Fruit fly (Drosophila melanogaster) whole organism, embryonic: ENCODE results near the gene LanB1.
A peak's percentile ranks its signal among the peaks of the same experiment; 100 is the strongest.

ENCODE experiments used
- Atf6 ChIP-seq: fragments of 200-800 bp; sonication (Bioruptor generic); IDR thresholded peaks from 2 replicates; pipeline ENCODE4 v1.3.6; 2022; ENCODE audit warnings: missing biosample characterization, missing genetic modification characterization
- Blimp-1 ChIP-seq: fragments of 200-800 bp; sonication (Bioruptor generic); optimal IDR thresholded peaks from 3 replicates; lab custom pipeline; 2018; ENCODE audit warnings: missing biosample characterization, missing genetic modification characterization, mild to moderate bottlenecking, moderate library complexity, missing genetic modification reagents
- BtbVII ChIP-seq: fragments of 200-800 bp; sonication (Bioruptor generic); optimal IDR thresholded peaks from 3 replicates; lab custom pipeline; 2017; ENCODE audit warnings: missing biosample characterization, mild to moderate bottlenecking, missing genetic modification characterization
- CG11560 ChIP-seq: fragments of 200-800 bp; sonication (Bioruptor generic); IDR thresholded peaks from 3 replicates; pipeline ENCODE4 v1.3.6; 2022; ENCODE audit warnings: missing biosample characterization, missing genetic modification characterization
- CG13775 ChIP-seq: fragments of 200-800 bp; sonication (Bioruptor generic); optimal IDR thresholded peaks from 3 replicates; lab custom pipeline; 2017; ENCODE audit warnings: missing biosample characterization, mild to moderate bottlenecking, missing genetic modification characterization
- CG2120 ChIP-seq: fragments of 200-800 bp; sonication (Bioruptor generic); optimal IDR thresholded peaks from 3 replicates; lab custom pipeline; 2016; ENCODE audit warnings: missing biosample characterization, missing genetic modification characterization
- CG33557 ChIP-seq: fragments of 200-800 bp; sonication (Bioruptor generic); optimal IDR thresholded peaks from 2 replicates; lab custom pipeline; 2019; ENCODE audit warnings: missing biosample characterization, mild to moderate bottlenecking, missing genetic modification characterization, moderate library complexity
- CG8388 ChIP-seq: fragments of 200-800 bp; sonication (Bioruptor generic); optimal IDR thresholded peaks from 2 replicates; lab custom pipeline; 2019; ENCODE audit warnings: missing biosample characterization, mild to moderate bottlenecking, missing genetic modification characterization, moderate library complexity
- Dek ChIP-seq: fragments of 200-800 bp; sonication (Bioruptor generic); optimal IDR thresholded peaks from 3 replicates; lab custom pipeline; 2019; ENCODE audit warnings: missing biosample characterization, mild to moderate bottlenecking, missing genetic modification characterization, moderate library complexity
- Drgx ChIP-seq: fragments of 200-800 bp; sonication (Bioruptor generic); IDR thresholded peaks from 2 replicates; pipeline ENCODE4 v1.3.6; 2022; ENCODE audit warnings: missing biosample characterization, missing genetic modification characterization
- ERR ChIP-seq: fragments of 200-800 bp; sonication (Bioruptor generic); optimal IDR thresholded peaks from 2 replicates; lab custom pipeline; 2016; ENCODE audit warnings: missing biosample characterization, missing genetic modification characterization
- Ets65A ChIP-seq: fragments of 200-800 bp; sonication (Bioruptor generic); peaks from one replicate; lab custom pipeline; 2016; ENCODE audit warnings: missing biosample characterization, missing genetic modification characterization
- HmgZ ChIP-seq: fragments of 200-800 bp; sonication (Bioruptor generic); optimal IDR thresholded peaks from 2 replicates; lab custom pipeline; 2018; ENCODE audit warnings: missing biosample characterization, mild to moderate bottlenecking, missing genetic modification characterization
- Usf ChIP-seq: fragments of 200-800 bp; sonication (Bioruptor generic); optimal IDR thresholded peaks from 2 replicates; lab custom pipeline; 2017; ENCODE audit warnings: missing genotype, missing biosample characterization, missing genetic modification characterization
- cg ChIP-seq: fragments of 200-800 bp; sonication (Bioruptor generic); optimal IDR thresholded peaks from 3 replicates; lab custom pipeline; 2019; ENCODE audit warnings: missing biosample characterization, mild to moderate bottlenecking, missing genetic modification characterization, moderate library complexity
- gsb-n ChIP-seq: fragments of 200-800 bp; sonication (Bioruptor generic); optimal IDR thresholded peaks from 3 replicates; lab custom pipeline; 2018; ENCODE audit warnings: missing biosample characterization, mild to moderate bottlenecking, missing genetic modification characterization
- hkb ChIP-seq, 2 experiments: fragments of 200-800 bp in 1 of 2; fragments of >200 bp in 1 of 2; sonication (Bioruptor generic) in 1 of 2; IDR thresholded peaks in 1 of 2; optimal IDR thresholded peaks in 1 of 2; 2 replicates each; pipeline versions ENCODE4 v1.3.6 to Lab custom; 2017 to 2022; ENCODE audit warnings: missing biosample characterization in 1 of 2, missing genetic modification characterization in 1 of 2
- onecut ChIP-seq: fragments of 200-800 bp; sonication (Bioruptor generic); IDR thresholded peaks from 2 replicates; pipeline ENCODE4 v1.3.6; 2022; ENCODE audit warnings: missing biosample characterization, missing genetic modification characterization
- pum ChIP-seq: fragments of 200-800 bp; sonication (Bioruptor generic); optimal IDR thresholded peaks from 2 replicates; lab custom pipeline; 2016; ENCODE audit warnings: missing biosample characterization, missing genetic modification characterization
- sens ChIP-seq: fragments of 200-800 bp; sonication (Bioruptor generic); peaks from one replicate; lab custom pipeline; 2016; ENCODE audit warnings: missing biosample characterization, missing genetic modification characterization

Gene LanB1

DNA sequence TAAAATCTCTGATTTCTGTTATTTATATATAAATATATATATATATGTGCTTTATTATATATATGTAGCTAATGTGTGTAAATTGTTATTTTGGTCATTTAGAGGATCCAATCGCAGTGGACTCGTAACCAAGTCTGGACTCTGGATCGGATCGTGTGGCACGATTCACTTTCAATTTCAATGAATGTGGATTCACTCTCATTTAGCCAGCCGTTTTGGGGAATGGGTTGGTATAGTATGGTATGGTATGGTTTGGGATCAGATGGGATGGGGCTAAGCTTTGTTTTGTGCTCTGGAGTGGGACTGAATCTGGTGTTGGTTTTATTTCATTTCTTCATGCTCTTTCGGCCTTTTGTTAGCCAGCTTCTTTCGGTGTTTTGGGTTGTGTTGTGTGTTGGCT is 50.5 kb downstream of the LanB1 start:
- peak; percentile 25 for TF ChIP-seq CG33557
- TF ChIP-seq gsb-n (tag; lab: Kevin White, UChicago) = peak; percentile 27
- TF ChIP-seq hkb (optimal IDR thresholded peaks at IDR 0.05; lab: Kevin White, UChicago) = no peak
- TF ChIP-seq hkb (GFP tag; IDR thresholded peaks at IDR 0.05; lab: Robert Waterston, UW) = no peak
- peak; percentile 97 for TF ChIP-seq Blimp-1 (GFP tag; lab: Kevin White, UChicago)

DNA sequence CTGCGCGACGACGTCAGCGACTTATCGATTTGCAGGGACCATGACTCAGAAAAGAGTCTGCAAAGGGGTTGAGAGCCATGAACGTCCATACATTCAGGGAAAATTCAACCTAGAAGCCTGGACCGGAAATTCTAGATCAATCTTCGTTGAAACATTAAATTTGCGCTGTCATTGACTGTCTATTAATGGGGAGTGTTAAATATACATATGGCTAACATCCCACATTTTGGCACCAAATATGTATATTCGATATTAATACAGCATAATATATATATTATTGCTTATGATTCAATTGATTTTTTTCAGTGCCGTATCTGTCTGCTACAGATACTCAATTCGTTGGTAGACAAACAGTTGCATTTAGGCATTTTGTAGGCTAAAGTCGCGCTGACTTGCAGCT is 57.4 kb downstream of the LanB1 start:
- peak; percentile 43 for TF ChIP-seq sens
- 0 out of 2 replicates have a peak, but pooled peaks have one; percentile 16 for TF ChIP-seq Drgx (GFP tag; lab: Robert Waterston, UW)
- no peak for TF ChIP-seq Atf6 (GFP tag; lab: Robert Waterston, UW)
- no peak for TF ChIP-seq HmgZ
- no peak for TF ChIP-seq Dek
- no peak for TF ChIP-seq CG8388 (GFP tag; lab: Kevin White, UChicago)
- TF ChIP-seq pum (GFP tag; lab: Kevin White, UChicago) = no peak
- TF ChIP-seq onecut (GFP tag; lab: Robert Waterston, UW) = peak; percentile 51
- TF ChIP-seq CG2120 (GFP tag; lab: Kevin White, UChicago) = no peak
- no peak for TF ChIP-seq ERR (GFP tag; lab: Kevin White, UChicago)
- TF ChIP-seq CG13775 = no peak
- no peak for TF ChIP-seq BtbVII (GFP tag; lab: Kevin White, UChicago)
- TF ChIP-seq, all 482 proteins: peak for 3

DNA sequence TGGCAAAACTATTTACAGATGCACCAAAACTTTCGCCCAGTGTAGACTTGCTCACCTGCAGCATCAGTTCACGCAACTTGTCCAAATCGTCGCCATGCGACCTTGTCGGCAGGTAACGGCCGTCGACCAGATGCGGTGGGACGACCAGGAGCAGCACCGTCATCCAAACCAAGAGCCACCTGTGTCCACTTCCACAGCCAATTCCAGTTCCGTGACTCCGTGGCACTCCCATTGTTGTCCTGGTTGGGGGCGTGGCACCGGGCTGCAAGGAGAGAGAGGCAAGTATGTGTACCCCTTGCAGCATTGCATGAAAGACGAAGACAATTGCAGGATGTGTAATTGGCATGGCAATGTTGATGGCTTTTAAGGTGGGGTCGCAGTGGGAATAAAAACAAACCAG is 59.0 kb downstream of the LanB1 start:
- no peak for TF ChIP-seq cg (GFP tag; lab: Kevin White, UChicago)
- peak; percentile 82 for TF ChIP-seq Ets65A
- 0 out of 3 replicates have a peak, but pooled peaks have one; percentile 7 for TF ChIP-seq CG11560 (tag; lab: Robert Waterston, UW)
- no peak for TF ChIP-seq Usf (GFP tag; lab: Kevin White, UChicago)
